Worm (Caenorhabditis elegans) whole organism, L2 larva: ENCODE measurements around the gene clec-206.

Experiments
- C34F6.9 ChIP-seq: fragments of 150-350 bp; optimal IDR thresholded peaks from 2 replicates; lab custom pipeline; 2014; ENCODE audit warnings: missing biosample characterization, missing genetic modification characterization
- F13H6.1 ChIP-seq: sonication (generic microtip); optimal IDR thresholded peaks from 2 replicates; lab custom pipeline; 2016; ENCODE audit warnings: missing genetic modification characterization, missing compliant biosample characterization
- R02D3.7 ChIP-seq: fragments of 150-350 bp; optimal IDR thresholded peaks from 2 replicates; lab custom pipeline; 2014; ENCODE audit warnings: missing biosample characterization, missing genetic modification characterization
- Y55F3AM.14 ChIP-seq: fragments of 200-800 bp; sonication (Bioruptor generic); optimal IDR thresholded peaks from 2 replicates; lab custom pipeline; 2018; ENCODE audit warnings: mild to moderate bottlenecking, missing genetic modification characterization, missing compliant biosample characterization
- ZK546.5 ChIP-seq: sonication (generic microtip); optimal IDR thresholded peaks from 2 replicates; lab custom pipeline; 2017; ENCODE audit warnings: missing biosample characterization, missing genetic modification characterization
- alr-1 ChIP-seq: fragments of 150-350 bp; optimal IDR thresholded peaks from 2 replicates; lab custom pipeline; 2014; ENCODE audit warnings: missing biosample characterization, missing genetic modification characterization
- aly-2 ChIP-seq: fragments of 150-350 bp; optimal IDR thresholded peaks from 2 replicates; lab custom pipeline; 2014; ENCODE audit warnings: missing biosample characterization, missing genetic modification characterization
- ama-1 ChIP-seq: fragments of 150-350 bp; optimal IDR thresholded peaks from 2 replicates; lab custom pipeline; 2018; ENCODE audit warnings: inconsistent platforms
- ceh-16 ChIP-seq: fragments of 150-350 bp; optimal IDR thresholded peaks from 2 replicates; lab custom pipeline; 2014; ENCODE audit warnings: missing biosample characterization, missing genetic modification characterization
- ceh-82 ChIP-seq: fragments of 150-350 bp; optimal IDR thresholded peaks from 2 replicates; lab custom pipeline; 2014; ENCODE audit warnings: missing biosample characterization, missing genetic modification characterization
- crh-2 ChIP-seq: sonication (generic microtip); optimal IDR thresholded peaks from 2 replicates; lab custom pipeline; 2017; ENCODE audit warnings: missing biosample characterization, missing genetic modification characterization
- dmd-4 ChIP-seq: sonication (generic microtip); optimal IDR thresholded peaks from 2 replicates; lab custom pipeline; 2017; ENCODE audit warnings: missing biosample characterization, missing genetic modification characterization
- elt-1 ChIP-seq: fragments of 150-350 bp; optimal IDR thresholded peaks from 2 replicates; lab custom pipeline; 2014; ENCODE audit warnings: missing biosample characterization, missing genetic modification characterization
- elt-3 ChIP-seq: sonication (generic microtip); optimal IDR thresholded peaks from 2 replicates; lab custom pipeline; 2017; ENCODE audit warnings: missing biosample characterization, missing genetic modification characterization
- fos-1 ChIP-seq: fragments of 150-350 bp; optimal IDR thresholded peaks from 2 replicates; lab custom pipeline; 2014; ENCODE audit warnings: missing biosample characterization, missing genetic modification characterization
- gmeb-1 ChIP-seq: fragments of 150-350 bp; optimal IDR thresholded peaks from 2 replicates; lab custom pipeline; 2014; ENCODE audit warnings: missing biosample characterization, missing genetic modification characterization
- lin-11 ChIP-seq: fragments of 150-350 bp; sonication (generic microtip); optimal IDR thresholded peaks from 2 replicates; lab custom pipeline; 2014; ENCODE audit warnings: missing biosample characterization, missing genetic modification characterization, inconsistent platforms, mixed read lengths
- lin-39 ChIP-seq: fragments of 150-350 bp; optimal IDR thresholded peaks from 2 replicates; lab custom pipeline; 2014; ENCODE audit warnings: missing biosample characterization, missing genetic modification reagents, missing genetic modification characterization
- mbf-1 ChIP-seq: sonication (generic microtip); optimal IDR thresholded peaks from 2 replicates; lab custom pipeline; 2017; ENCODE audit warnings: missing biosample characterization, missing genetic modification characterization
- mdl-1 ChIP-seq, 2 experiments: fragments of 150-350 bp in 1 of 2; sonication (generic microtip) in 1 of 2; optimal IDR thresholded peaks; 2 replicates each; lab custom pipeline; 2017; ENCODE audit warnings: missing biosample characterization in 2 of 2, missing genetic modification characterization in 2 of 2
- nhr-12 ChIP-seq: fragments of 150-350 bp; optimal IDR thresholded peaks from 2 replicates; lab custom pipeline; 2014; ENCODE audit warnings: missing biosample characterization, missing genetic modification characterization
- nhr-23 ChIP-seq: fragments of 150-350 bp; optimal IDR thresholded peaks from 2 replicates; lab custom pipeline; 2014; ENCODE audit warnings: missing biosample characterization, missing genetic modification reagents, missing genetic modification characterization
- nhr-237 ChIP-seq: fragments of 150-350 bp; optimal IDR thresholded peaks from 2 replicates; lab custom pipeline; 2014; ENCODE audit warnings: missing biosample characterization, missing genetic modification characterization
- nhr-25 ChIP-seq: fragments of 150-350 bp; sonication (generic microtip); optimal IDR thresholded peaks from 3 replicates; lab custom pipeline; 2014; ENCODE audit warnings: missing biosample characterization, missing genetic modification characterization
- nhr-6 ChIP-seq: fragments of 150-350 bp; optimal IDR thresholded peaks from 2 replicates; lab custom pipeline; 2014; ENCODE audit warnings: missing biosample characterization, missing genetic modification characterization
- nhr-77 ChIP-seq: fragments of 150-350 bp; optimal IDR thresholded peaks from 2 replicates; lab custom pipeline; 2014; ENCODE audit warnings: missing biosample characterization, missing genetic modification characterization
- peb-1 ChIP-seq: fragments of 150-350 bp; optimal IDR thresholded peaks from 2 replicates; lab custom pipeline; 2014; ENCODE audit warnings: missing biosample characterization, missing genetic modification characterization
- sem-4 ChIP-seq: fragments of 150-350 bp; optimal IDR thresholded peaks from 2 replicates; lab custom pipeline; 2014; ENCODE audit warnings: missing biosample characterization, missing genetic modification reagents, missing genetic modification characterization
- skn-1 ChIP-seq: sonication (generic microtip); optimal IDR thresholded peaks from 2 replicates; lab custom pipeline; 2017; ENCODE audit warnings: missing biosample characterization, missing genetic modification characterization
- sma-9 ChIP-seq, 2 experiments: fragments of 150-350 bp in 1 of 2; sonication (generic microtip) in 1 of 2; optimal IDR thresholded peaks; 2 replicates each; lab custom pipeline; 2014 to 2016; ENCODE audit warnings: missing genetic modification characterization in 2 of 2, mild to moderate bottlenecking in 1 of 2, missing biosample characterization in 1 of 2, missing compliant biosample characterization in 1 of 2, missing genetic modification reagents in 1 of 2, moderate library complexity in 1 of 2
- snpc-4 ChIP-seq: fragments of 150-350 bp; optimal IDR thresholded peaks from 2 replicates; lab custom pipeline; 2014; ENCODE audit warnings: missing biosample characterization, missing genetic modification characterization
- unc-39 ChIP-seq: fragments of 150-350 bp; optimal IDR thresholded peaks from 2 replicates; lab custom pipeline; 2014; ENCODE audit warnings: missing biosample characterization, missing genetic modification characterization
- unc-55 ChIP-seq: fragments of 150-350 bp; sonication (generic microtip); optimal IDR thresholded peaks from 3 replicates; lab custom pipeline; 2014; ENCODE audit warnings: missing biosample characterization, missing genetic modification reagents, missing genetic modification characterization
- unc-62 ChIP-seq: fragments of 150-350 bp; optimal IDR thresholded peaks from 2 replicates; lab custom pipeline; 2014; ENCODE audit warnings: missing biosample characterization, missing genetic modification reagents, missing genetic modification characterization
- zag-1 ChIP-seq: fragments of 150-350 bp; optimal IDR thresholded peaks from 2 replicates; lab custom pipeline; 2014; ENCODE audit warnings: missing biosample characterization, missing genetic modification characterization
- ztf-1 ChIP-seq: fragments of 200-800 bp; sonication (Bioruptor generic); conservative IDR thresholded peaks from 2 replicates; pipeline ENCODE4 v1.3.6; 2022; ENCODE audit warnings: missing genetic modification characterization, missing compliant biosample characterization
- ztf-11 ChIP-seq: sonication (generic microtip); optimal IDR thresholded peaks from 2 replicates; lab custom pipeline; 2017; ENCODE audit warnings: missing biosample characterization, missing genetic modification characterization
- ztf-4 ChIP-seq: fragments of 150-350 bp; optimal IDR thresholded peaks from 2 replicates; lab custom pipeline; 2014; ENCODE audit warnings: missing biosample characterization, missing genetic modification characterization

clec-206 gene

DNA sequence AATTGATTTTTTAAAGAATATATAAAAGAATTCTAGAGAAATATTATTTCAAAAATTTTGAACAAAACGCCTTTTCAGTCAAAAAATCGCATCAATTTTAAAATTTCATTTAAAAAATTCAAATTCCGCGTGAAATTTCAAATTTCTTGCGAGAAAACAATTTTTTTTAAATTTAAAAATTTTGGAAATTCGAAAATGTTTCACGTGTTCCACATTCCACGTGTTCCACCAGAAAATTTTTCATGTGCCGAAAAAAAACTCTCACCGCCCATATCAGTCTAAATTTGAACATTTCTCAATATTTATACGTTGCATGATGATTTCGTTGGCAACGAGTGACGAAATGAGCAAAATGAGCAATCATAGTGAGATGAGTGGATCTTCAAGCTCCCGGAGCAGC lies 29.1 kb downstream of the clec-206 start, which contains the start of gene fbxa-201:
fbxa-201 (plus strand) TSS at position 301 of the 400 bp plus-strand sequence.
- TF ChIP-seq mdl-1 (tag; optimal IDR thresholded peaks at IDR 0.05; lab: Kevin White, UChicago), result no peak
- TF ChIP-seq gmeb-1 (tag; lab: Kevin White, UChicago), result no peak
- TF ChIP-seq lin-39 (tag; lab: Kevin White, UChicago), result no peak
- TF ChIP-seq skn-1 (tag; lab: Kevin White, UChicago), result no peak
- no peak for TF ChIP-seq nhr-12 (tag; lab: Kevin White, UChicago)
- no peak for TF ChIP-seq C34F6.9 (tag; lab: Kevin White, UChicago)
- TF ChIP-seq ztf-4, result no peak
- no peak for TF ChIP-seq nhr-237
- TF ChIP-seq elt-1, result no peak
- no peak for TF ChIP-seq elt-3 (tag; lab: Kevin White, UChicago)
- no peak for TF ChIP-seq ceh-16 (tag; lab: Kevin White, UChicago)
- TF ChIP-seq lin-11 (tag; lab: Kevin White, UChicago), result no peak
- TF ChIP-seq ztf-1 (GFP tag; lab: Robert Waterston, UW), result no peak
- TF ChIP-seq ama-1 (lab: Kevin White, UChicago), result no peak
- no peak for TF ChIP-seq dmd-4 (tag; lab: Kevin White, UChicago)
- TF ChIP-seq nhr-6, result no peak
- no peak for TF ChIP-seq crh-2 (tag; lab: Kevin White, UChicago)
- no peak for TF ChIP-seq ztf-11
- TF ChIP-seq mbf-1 (tag; lab: Kevin White, UChicago), result no peak

DNA sequence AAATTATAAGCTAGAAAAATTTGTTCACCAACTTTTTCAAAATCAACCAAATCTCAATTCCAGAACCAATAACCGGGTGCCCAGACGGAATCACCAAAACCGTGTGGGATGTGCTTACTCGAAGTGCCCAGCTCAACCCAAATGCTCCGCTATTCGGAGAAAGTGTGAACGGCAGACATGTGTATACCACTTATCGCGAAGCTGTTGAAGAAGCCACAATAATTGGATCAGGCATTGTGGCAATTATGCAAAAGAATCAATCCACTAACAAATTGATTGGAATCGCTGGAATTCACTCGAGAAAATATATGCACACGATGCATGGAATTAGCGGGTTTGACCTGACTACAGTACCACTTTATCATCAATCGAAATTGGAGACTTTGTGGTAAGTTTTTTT lies 34.4 kb downstream of the clec-206 start:
- no peak for TF ChIP-seq ztf-11
- no peak for TF ChIP-seq R02D3.7 (tag; lab: Kevin White, UChicago)
- TF ChIP-seq ceh-16 (tag; lab: Kevin White, UChicago), result no peak
- no peak for TF ChIP-seq unc-55 (GFP tag; lab: Kevin White, UChicago)
- no peak for TF ChIP-seq alr-1
- TF ChIP-seq C34F6.9 (tag; lab: Kevin White, UChicago), result no peak
- TF ChIP-seq skn-1 (tag; lab: Kevin White, UChicago), result no peak
- no peak for TF ChIP-seq mbf-1 (tag; lab: Kevin White, UChicago)
- no peak for TF ChIP-seq mdl-1 (tag; optimal IDR thresholded peaks at IDR 0.05; lab: Kevin White, UChicago)

DNA sequence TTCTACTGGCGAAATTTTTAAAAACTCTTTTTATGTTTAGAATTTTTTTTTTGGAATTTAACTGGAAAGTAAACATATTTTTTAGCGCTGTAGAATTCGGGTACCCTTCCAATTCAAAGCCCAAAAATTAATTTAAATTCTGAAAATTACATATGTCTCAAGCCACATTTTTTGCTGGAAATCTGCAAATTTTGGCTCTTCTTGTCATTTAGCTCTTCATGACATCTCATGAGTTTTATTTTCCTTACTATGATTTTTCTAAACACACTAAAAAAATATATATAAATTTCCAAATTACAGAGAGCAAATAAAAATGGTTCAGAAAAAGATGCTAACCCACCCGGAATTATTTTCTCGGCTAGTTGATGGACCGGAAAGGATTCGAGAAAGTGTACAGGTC lies 34.9 kb downstream of the clec-206 start, which contains the start of gene acs-3:
acs-3 (plus strand) TSS at position 301 of the 400 bp plus-strand sequence.
- TF ChIP-seq unc-39 (tag; lab: Kevin White, UChicago), result no peak
- no peak for TF ChIP-seq elt-1
- TF ChIP-seq ceh-82 (tag; lab: Kevin White, UChicago), result no peak
- TF ChIP-seq mbf-1 (tag; lab: Kevin White, UChicago), result no peak
- TF ChIP-seq snpc-4 (tag; lab: Kevin White, UChicago), result no peak
- TF ChIP-seq sem-4, result no peak
- TF ChIP-seq unc-62 (GFP tag; lab: Kevin White, UChicago), result no peak
- TF ChIP-seq nhr-25, result no peak

DNA sequence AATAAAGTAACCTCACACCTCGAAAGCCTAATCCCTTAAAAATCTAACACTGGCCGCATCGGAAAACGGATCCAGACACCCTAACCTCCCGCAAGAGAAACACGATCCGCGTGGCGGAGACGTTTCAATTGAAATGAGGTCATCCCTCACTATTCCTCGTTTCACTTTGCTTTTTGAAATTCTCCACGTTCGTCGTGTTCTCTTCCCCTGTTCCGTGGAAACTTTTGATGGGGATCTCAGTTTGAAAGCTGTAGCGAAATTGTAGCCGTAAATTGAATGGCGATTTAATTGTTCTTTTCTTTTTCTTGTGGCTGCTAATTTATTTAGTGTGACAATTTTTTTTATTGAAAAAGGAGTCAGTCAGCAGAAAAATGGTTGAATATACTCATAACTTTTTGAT lies 35.3 kb downstream of the clec-206 start:
- TF ChIP-seq mbf-1 (tag; lab: Kevin White, UChicago) (no peak), crh-2 (tag; lab: Kevin White, UChicago) (no peak), ztf-4 (no peak), nhr-23 (tag; lab: Kevin White, UChicago) (no peak), ceh-16 (tag; lab: Kevin White, UChicago) (no peak), sem-4 (no peak), ztf-11 (no peak), unc-62 (GFP tag; lab: Kevin White, UChicago) (no peak), nhr-237 (no peak), dmd-4 (tag; lab: Kevin White, UChicago) (no peak), nhr-25 (no peak), lin-11 (tag; lab: Kevin White, UChicago) (no peak), nhr-6 (no peak), peb-1 (tag; lab: Kevin White, UChicago) (no peak), ceh-82 (tag; lab: Kevin White, UChicago) (no peak), F13H6.1 (tag; lab: Kevin White, UChicago) (no peak), zag-1 (tag; lab: Kevin White, UChicago) (no peak), lin-39 (tag; lab: Kevin White, UChicago) (no peak), fos-1 (tag; lab: Kevin White, UChicago) (no peak), aly-2 (tag; lab: Kevin White, UChicago) (no peak)

DNA sequence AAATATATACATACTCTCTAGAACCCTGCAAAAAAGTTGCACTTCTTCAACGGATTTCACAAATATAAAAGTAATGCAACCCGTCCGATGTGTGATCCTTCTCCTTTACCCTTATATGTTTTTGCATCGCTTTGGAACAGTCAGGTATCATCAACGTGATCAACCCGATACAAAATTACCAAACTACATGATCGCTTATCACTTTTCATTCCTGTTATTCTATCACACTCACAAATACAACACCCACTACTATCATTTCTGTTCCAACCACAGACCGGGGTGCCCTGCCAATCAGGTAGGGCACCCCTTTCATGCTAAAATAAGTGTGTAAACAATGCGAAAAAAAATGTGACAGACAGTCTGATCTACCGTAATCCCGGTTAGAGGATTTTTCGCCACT lies 37.2 kb downstream of the clec-206 start:
- TF ChIP-seq elt-1 (no peak), sem-4 (no peak), ceh-82 (tag; lab: Kevin White, UChicago) (no peak), lin-39 (tag; lab: Kevin White, UChicago) (no peak), ceh-16 (tag; lab: Kevin White, UChicago) (no peak), Y55F3AM.14 (GFP tag; lab: Kevin White, UChicago) (no peak), C34F6.9 (tag; lab: Kevin White, UChicago) (no peak), dmd-4 (tag; lab: Kevin White, UChicago) (no peak), alr-1 (no peak), sma-9 (GFP tag; optimal IDR thresholded peaks at IDR 0.05; lab: Kevin White, UChicago) (no peak), sma-9 (tag; optimal IDR thresholded peaks at IDR 0.05; lab: Kevin White, UChicago) (no peak), ZK546.5 (tag; lab: Kevin White, UChicago) (no peak), nhr-77 (tag; lab: Kevin White, UChicago) (no peak), ztf-11 (no peak), lin-11 (tag; lab: Kevin White, UChicago) (no peak), aly-2 (tag; lab: Kevin White, UChicago) (no peak), unc-39 (tag; lab: Kevin White, UChicago) (no peak)
